Fruit fly (Drosophila melanogaster) ovary, adult (tissue): Measurements from ENCODE around the gene Ir64a.

Source experiments
- CG17801 ChIP-seq: fragments of 200-800 bp; optimal IDR thresholded peaks from 2 replicates; lab custom pipeline; 2019; ENCODE audit warnings: missing biosample characterization, mild to moderate bottlenecking, missing genetic modification characterization, moderate library complexity; ENCODE audit not compliant: partially characterized antibody

The Ir64a gene

DNA sequence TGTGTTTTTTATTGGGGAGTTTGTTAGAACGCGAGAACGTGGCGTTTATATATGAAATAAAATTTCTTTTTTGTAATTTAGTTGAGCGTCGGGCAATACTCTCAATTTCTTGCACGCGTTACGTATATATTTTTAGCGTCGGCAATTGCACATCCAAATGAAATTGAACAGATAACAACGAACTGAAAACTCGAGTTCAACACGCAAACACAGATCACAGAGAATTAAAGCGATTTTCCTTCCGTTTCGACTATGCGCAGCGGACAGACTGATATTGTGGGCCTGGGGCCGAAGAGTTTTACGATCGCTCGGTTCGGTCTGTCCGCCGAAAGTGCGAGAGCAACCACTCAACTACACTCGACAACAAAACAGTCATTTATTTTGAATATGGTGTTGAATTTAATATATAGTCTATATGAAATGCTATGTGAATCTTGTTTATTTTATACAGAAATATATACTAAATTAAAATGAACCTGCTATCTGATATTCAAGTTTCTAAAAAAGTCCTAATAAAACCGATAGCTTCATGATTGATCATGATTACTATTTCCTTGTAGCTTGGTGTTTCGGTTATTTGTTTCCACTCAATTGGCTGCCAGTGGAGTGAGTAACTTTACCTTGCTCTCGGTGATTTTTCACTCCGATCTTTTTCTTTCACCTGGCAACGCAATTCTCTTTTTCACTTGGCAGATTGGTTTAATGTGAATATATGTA, 27.4 kb downstream of the Ir64a start, which contains the start of gene CG46456:
CG46456 (minus strand) TSS at position 273 of the 717 bp plus-strand sequence.
- peak; percentile 97 for TF ChIP-seq CG17801

- TF ChIP-seq CG17801, result no peak
Observed at dm6 chr3L:5354472-5354871, 28.1 kb downstream of the Ir64a start.

- TF ChIP-seq CG17801, result no peak
Observed at dm6 chr3L:5353484-5354056, 29.1 kb downstream of the Ir64a start.

dm6 chr3L:5352684-5353322, 29.8 kb downstream of the Ir64a start:
- TF ChIP-seq CG17801, result no peak

- TF ChIP-seq CG17801, result no peak
Observed at dm6 chr3L:5351348-5351850, 31.2 kb downstream of the Ir64a start.

dm6 chr3L:5349751-5350310, 32.8 kb downstream of the Ir64a start:
- TF ChIP-seq CG17801, result no peak

DNA sequence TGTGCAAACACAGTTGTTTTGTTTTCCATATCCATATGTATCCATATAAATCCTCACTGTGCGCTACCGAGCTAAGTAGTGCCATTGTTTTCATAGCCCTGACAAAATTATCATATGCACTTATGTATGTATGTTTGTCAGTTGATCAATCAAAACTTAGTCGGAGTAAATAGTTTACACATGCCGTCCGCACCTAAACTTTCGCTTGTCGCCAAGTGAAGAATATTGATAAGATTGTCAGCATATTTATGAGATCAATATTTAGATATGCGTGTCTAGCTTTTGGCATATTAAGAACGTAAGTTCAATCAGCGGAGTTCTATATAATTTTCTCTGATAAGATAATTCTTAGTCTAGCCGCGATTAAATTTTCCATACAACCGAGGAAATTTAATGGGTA, 33.6 kb downstream of the Ir64a start:
- TF ChIP-seq CG17801, result no peak

- TF ChIP-seq CG17801, result no peak
Observed at dm6 chr3L:5342909-5343710, 39.5 kb downstream of the Ir64a start.

- TF ChIP-seq CG17801, result no peak
Observed at dm6 chr3L:5341770-5342318, 40.8 kb downstream of the Ir64a start.

DNA sequence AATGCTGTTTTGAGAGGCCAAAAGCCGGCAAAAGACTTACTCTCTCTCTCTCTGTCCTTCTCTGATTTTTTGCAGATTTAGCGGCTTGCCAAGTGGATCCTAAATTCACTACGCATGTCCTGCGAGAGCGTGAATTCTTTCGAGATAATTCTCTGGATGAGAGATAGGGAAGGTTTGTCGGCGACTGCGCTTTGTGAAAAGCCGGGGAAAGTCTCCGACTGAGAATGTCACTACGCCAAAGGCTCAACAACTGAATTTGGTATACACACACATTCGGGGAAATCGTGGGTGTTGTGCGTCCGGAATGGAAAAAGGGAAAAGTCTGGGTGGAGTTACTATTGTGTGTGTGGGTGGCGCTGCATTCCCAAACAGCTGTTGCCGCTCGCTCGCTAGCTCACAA, 53.2 kb downstream of the Ir64a start:
- no peak for TF ChIP-seq CG17801
